Fruit fly (Drosophila melanogaster) whole organism, embryonic: ENCODE results near the gene mRpS31.

Experiments
- Bgb ChIP-seq: fragments of 200-800 bp; sonication (Bioruptor generic); IDR thresholded peaks from 2 replicates; pipeline ENCODE4 v1.3.6; 2022; ENCODE audit warnings: missing biosample characterization, missing genetic modification characterization; ENCODE audit not compliant: partially characterized antibody
- Blimp-1 ChIP-seq: fragments of 200-800 bp; sonication (Bioruptor generic); optimal IDR thresholded peaks from 3 replicates; lab custom pipeline; 2018; ENCODE audit warnings: missing biosample characterization, missing genetic modification characterization, mild to moderate bottlenecking, moderate library complexity, missing genetic modification reagents
- CG10654 ChIP-seq: fragments of 200-800 bp; sonication (Bioruptor generic); optimal IDR thresholded peaks from 2 replicates; lab custom pipeline; 2016; ENCODE audit warnings: missing biosample characterization, missing genetic modification characterization
- CG11085 ChIP-seq: fragments of 200-800 bp; sonication (Bioruptor generic); IDR thresholded peaks from 2 replicates; pipeline ENCODE4 v1.3.6; 2022; ENCODE audit warnings: missing biosample characterization, missing genetic modification characterization
- CG14050 ChIP-seq: fragments of 200-800 bp; sonication (Bioruptor generic); IDR thresholded peaks from 3 replicates; pipeline ENCODE4 v1.3.6; 2022; ENCODE audit warnings: missing biosample characterization, missing genetic modification characterization
- CG1603 ChIP-seq: fragments of 200-800 bp; sonication (Bioruptor generic); optimal IDR thresholded peaks from 2 replicates; lab custom pipeline; 2019; ENCODE audit warnings: missing biosample characterization, mild to moderate bottlenecking, missing genetic modification characterization, moderate library complexity
- CG17568 ChIP-seq: fragments of 200-800 bp; sonication (Bioruptor generic); optimal IDR thresholded peaks from 2 replicates; lab custom pipeline; 2018; ENCODE audit warnings: missing biosample characterization, mild to moderate bottlenecking, missing genetic modification characterization, moderate library complexity
- CG2120 ChIP-seq: fragments of 200-800 bp; sonication (Bioruptor generic); optimal IDR thresholded peaks from 3 replicates; lab custom pipeline; 2016; ENCODE audit warnings: missing biosample characterization, missing genetic modification characterization
- CG31441 ChIP-seq: fragments of 200-800 bp; sonication (Bioruptor generic); IDR thresholded peaks from 2 replicates; pipeline ENCODE4 v1.3.6; 2022; ENCODE audit warnings: missing biosample characterization, missing genetic modification characterization
- CG4424 ChIP-seq: fragments of 200-800 bp; sonication (Bioruptor generic); optimal IDR thresholded peaks from 3 replicates; lab custom pipeline; 2016; ENCODE audit warnings: missing biosample characterization, missing genetic modification characterization
- CG4820 ChIP-seq: fragments of 200-800 bp; sonication (Bioruptor generic); optimal IDR thresholded peaks from 3 replicates; lab custom pipeline; 2016; ENCODE audit warnings: missing biosample characterization, missing genetic modification characterization
- CG6654 ChIP-seq: fragments of 200-800 bp; sonication (Bioruptor generic); optimal IDR thresholded peaks from 2 replicates; lab custom pipeline; 2017; ENCODE audit warnings: missing biosample characterization, mild to moderate bottlenecking, missing genetic modification characterization
- CG7745 ChIP-seq: fragments of 200-800 bp; sonication (Bioruptor generic); optimal IDR thresholded peaks from 2 replicates; lab custom pipeline; 2018; ENCODE audit warnings: missing biosample characterization, mild to moderate bottlenecking, missing genetic modification characterization, moderate library complexity
- CG7963 ChIP-seq: fragments of 200-800 bp; sonication (Bioruptor generic); IDR thresholded peaks from 3 replicates; pipeline ENCODE4 v1.3.6; 2022; ENCODE audit warnings: missing biosample characterization, missing genetic modification characterization; ENCODE audit not compliant: partially characterized antibody
- CG8089 ChIP-seq: fragments of 200-800 bp; sonication (Bioruptor generic); optimal IDR thresholded peaks from 3 replicates; lab custom pipeline; 2016; ENCODE audit warnings: missing biosample characterization, missing genetic modification characterization
- CG8359 ChIP-seq: fragments of 200-800 bp; sonication (Bioruptor generic); optimal IDR thresholded peaks from 2 replicates; lab custom pipeline; 2017; ENCODE audit warnings: missing biosample characterization, mild to moderate bottlenecking, missing genetic modification characterization, borderline replicate concordance
- CG9797 ChIP-seq: fragments of 200-800 bp; sonication (Bioruptor generic); optimal IDR thresholded peaks from 3 replicates; lab custom pipeline; 2018; ENCODE audit warnings: missing biosample characterization, mild to moderate bottlenecking, missing genetic modification characterization
- CHES-1-like ChIP-seq: fragments of 200-800 bp; sonication (Bioruptor generic); optimal IDR thresholded peaks from 2 replicates; lab custom pipeline; 2016; ENCODE audit warnings: missing biosample characterization, missing genetic modification characterization
- CoRest ChIP-seq: fragments of 200-800 bp; sonication (Bioruptor generic); optimal IDR thresholded peaks from 3 replicates; lab custom pipeline; 2018; ENCODE audit warnings: missing biosample characterization, mild to moderate bottlenecking, missing genetic modification characterization, moderate library complexity
- Dek ChIP-seq: fragments of 200-800 bp; sonication (Bioruptor generic); optimal IDR thresholded peaks from 3 replicates; lab custom pipeline; 2019; ENCODE audit warnings: missing biosample characterization, mild to moderate bottlenecking, missing genetic modification characterization, moderate library complexity
- Dll ChIP-seq: fragments of 200-800 bp; sonication (Bioruptor generic); IDR thresholded peaks from 4 replicates; pipeline ENCODE4 v1.3.6; 2022; ENCODE audit warnings: missing biosample characterization, missing genetic modification characterization; ENCODE audit not compliant: partially characterized antibody
- ERR ChIP-seq: fragments of 200-800 bp; sonication (Bioruptor generic); optimal IDR thresholded peaks from 2 replicates; lab custom pipeline; 2016; ENCODE audit warnings: missing biosample characterization, missing genetic modification characterization
- Ets65A ChIP-seq: fragments of 200-800 bp; sonication (Bioruptor generic); peaks from one replicate; lab custom pipeline; 2016; ENCODE audit warnings: missing biosample characterization, missing genetic modification characterization
- Ets97D ChIP-seq: fragments of 200-800 bp; sonication (Bioruptor generic); optimal IDR thresholded peaks from 3 replicates; lab custom pipeline; 2016; ENCODE audit warnings: missing biosample characterization, missing genetic modification characterization
- H2.0 ChIP-seq: fragments of 200-800 bp; sonication (Bioruptor generic); IDR thresholded peaks from 2 replicates; pipeline ENCODE4 v1.3.6; 2022; ENCODE audit warnings: missing biosample characterization, missing genetic modification characterization
- Hr3 ChIP-seq: fragments of 200-800 bp; sonication (Bioruptor generic); optimal IDR thresholded peaks from 3 replicates; lab custom pipeline; 2016; ENCODE audit warnings: missing biosample characterization, missing genetic modification characterization
- Hsf ChIP-seq: fragments of 200-800 bp; sonication (Bioruptor generic); optimal IDR thresholded peaks from 3 replicates; lab custom pipeline; 2016; ENCODE audit warnings: missing biosample characterization, missing genetic modification characterization
- Kr ChIP-seq: fragments of 200-800 bp; sonication (Bioruptor generic); optimal IDR thresholded peaks from 2 replicates; lab custom pipeline; 2017; ENCODE audit warnings: missing biosample characterization, mild to moderate bottlenecking, missing genetic modification characterization
- MBD-R2 ChIP-seq: fragments of 200-800 bp; sonication (Bioruptor generic); IDR thresholded peaks from 2 replicates; pipeline ENCODE4 v1.3.6; 2022; ENCODE audit warnings: missing biosample characterization, missing genetic modification characterization
- NfI ChIP-seq: fragments of 200-800 bp; sonication (Bioruptor generic); optimal IDR thresholded peaks from 3 replicates; lab custom pipeline; 2018; ENCODE audit warnings: missing biosample characterization, mild to moderate bottlenecking, missing genetic modification characterization, moderate library complexity
- Scr ChIP-seq: fragments of 200-800 bp; sonication (Bioruptor generic); IDR thresholded peaks from 2 replicates; pipeline ENCODE4 v1.3.6; 2022; ENCODE audit warnings: missing biosample characterization, missing genetic modification characterization; ENCODE audit not compliant: partially characterized antibody
- Spps ChIP-seq: fragments of 200-800 bp; sonication (Bioruptor generic); optimal IDR thresholded peaks from 2 replicates; lab custom pipeline; 2018; ENCODE audit warnings: missing biosample characterization, mild to moderate bottlenecking, missing genetic modification characterization
- Xbp1 ChIP-seq: fragments of 200-800 bp; sonication (Bioruptor generic); optimal IDR thresholded peaks from 3 replicates; lab custom pipeline; 2016; ENCODE audit warnings: missing biosample characterization, mild to moderate bottlenecking, missing genetic modification characterization
- ase ChIP-seq: fragments of 200-800 bp; sonication (Bioruptor generic); IDR thresholded peaks from 3 replicates; pipeline ENCODE4 v1.3.6; 2022; ENCODE audit warnings: missing biosample characterization, missing genetic modification characterization
- bbx ChIP-seq: fragments of 200-800 bp; sonication (Bioruptor generic); IDR thresholded peaks from 2 replicates; pipeline ENCODE4 v1.3.6; 2022; ENCODE audit warnings: missing biosample characterization, missing genetic modification characterization; ENCODE audit not compliant: partially characterized antibody
- bsh ChIP-seq, 2 experiments: fragments of 200-800 bp; sonication (Bioruptor generic); optimal IDR thresholded peaks; 2 replicates each; lab custom pipeline; 2017 to 2018; ENCODE audit warnings: mild to moderate bottlenecking in 2 of 2, missing biosample characterization in 2 of 2, missing genetic modification characterization in 2 of 2, moderate library complexity in 1 of 2
- crol ChIP-seq: fragments of 200-800 bp; sonication (Bioruptor generic); IDR thresholded peaks from 2 replicates; pipeline ENCODE4 v1.3.6; 2022; ENCODE audit warnings: missing biosample characterization, missing genetic modification characterization
- fd102C ChIP-seq: fragments of 200-800 bp; sonication (Bioruptor generic); optimal IDR thresholded peaks from 2 replicates; lab custom pipeline; 2018; ENCODE audit warnings: missing biosample characterization, mild to moderate bottlenecking, missing genetic modification characterization, moderate library complexity
- insv ChIP-seq, 2 experiments: fragments of 200-800 bp; sonication (Bioruptor generic); optimal IDR thresholded peaks; 3 replicates each; lab custom pipeline; 2016 to 2018; ENCODE audit warnings: missing biosample characterization in 2 of 2, missing genetic modification characterization in 2 of 2
- inv ChIP-seq: fragments of 200-800 bp; sonication (Bioruptor generic); IDR thresholded peaks from 2 replicates; pipeline ENCODE4 v1.3.6; 2022; ENCODE audit warnings: missing biosample characterization, missing genetic modification characterization; ENCODE audit not compliant: partially characterized antibody
- kay ChIP-seq: fragments of 200-800 bp; sonication (Bioruptor generic); optimal IDR thresholded peaks from 2 replicates; lab custom pipeline; 2016; ENCODE audit warnings: missing biosample characterization, missing genetic modification characterization
- lbe ChIP-seq: fragments of 200-800 bp; sonication (Bioruptor generic); optimal IDR thresholded peaks from 2 replicates; lab custom pipeline; 2016; ENCODE audit warnings: missing biosample characterization, mild to moderate bottlenecking, missing genetic modification characterization
- mam ChIP-seq: fragments of 200-800 bp; sonication (Bioruptor generic); optimal IDR thresholded peaks from 3 replicates; lab custom pipeline; 2016; ENCODE audit warnings: missing biosample characterization, missing genetic modification characterization
- odd ChIP-seq: fragments of 200-800 bp; sonication (Bioruptor generic); optimal IDR thresholded peaks from 2 replicates; lab custom pipeline; 2017; ENCODE audit warnings: missing biosample characterization, mild to moderate bottlenecking, missing genetic modification characterization
- otp ChIP-seq: fragments of 200-800 bp; sonication (Bioruptor generic); IDR thresholded peaks from 3 replicates; pipeline ENCODE4, ENCODE4 v1.3.6; 2022; ENCODE audit warnings: missing biosample characterization, missing genetic modification characterization
- p53 ChIP-seq: fragments of 200-800 bp; sonication (Bioruptor generic); optimal IDR thresholded peaks from 2 replicates; lab custom pipeline; 2016; ENCODE audit warnings: missing biosample characterization, missing genetic modification characterization
- pros ChIP-seq: fragments of 200-800 bp; sonication (Bioruptor generic); optimal IDR thresholded peaks from 3 replicates; lab custom pipeline; 2019; ENCODE audit warnings: missing biosample characterization, mild to moderate bottlenecking, missing genetic modification characterization, moderate library complexity
- pzg ChIP-seq: fragments of 200-800 bp; sonication (Bioruptor generic); optimal IDR thresholded peaks from 3 replicates; lab custom pipeline; 2018; ENCODE audit warnings: missing biosample characterization, mild to moderate bottlenecking, missing genetic modification characterization, moderate library complexity
- rib ChIP-seq: fragments of 200-800 bp; sonication (Bioruptor generic); IDR thresholded peaks from 2 replicates; pipeline ENCODE4 v1.3.6; 2022; ENCODE audit warnings: missing biosample characterization, missing genetic modification characterization
- tio ChIP-seq: fragments of 200-800 bp; sonication (Bioruptor generic); optimal IDR thresholded peaks from 2 replicates; lab custom pipeline; 2017; ENCODE audit warnings: missing biosample characterization, missing genetic modification characterization, inconsistent platforms

The mRpS31 gene

DNA sequence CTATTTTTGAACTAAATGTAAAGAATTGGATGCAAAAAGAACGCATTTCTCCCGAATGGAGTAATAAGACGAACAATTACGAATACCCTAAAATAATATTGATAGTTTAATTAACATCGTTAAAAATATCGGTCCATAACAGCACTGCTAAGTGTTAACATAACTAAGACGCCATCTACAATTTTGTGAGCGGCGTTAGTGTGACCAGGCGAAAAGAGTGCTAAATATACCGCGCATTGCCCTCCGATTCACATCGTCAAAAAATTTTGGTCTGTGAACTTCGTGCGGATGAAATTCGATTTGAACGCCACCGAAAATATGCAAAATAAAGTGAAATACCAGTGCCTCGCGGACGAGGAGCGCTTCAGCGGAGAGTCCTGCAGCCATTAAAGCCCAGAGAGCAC, 46.7 kb downstream of the mRpS31 start, which contains the start of gene Mbs (continued):
- TF ChIP-seq inv (GFP tag; lab: Robert Waterston, UW), result peak; percentile 24; the same call in 1 of the 2 replicates
- TF ChIP-seq CG7963, result peak; percentile 22; the same call in 1 of the 3 replicates
- TF ChIP-seq Dll (GFP tag; lab: Robert Waterston, UW), result peak; percentile 10; the same call in 3 of the 4 replicates
- no peak for TF ChIP-seq Spps
- no peak for TF ChIP-seq fd102C (GFP tag; lab: Kevin White, UChicago)
- no peak for TF ChIP-seq Blimp-1 (GFP tag; lab: Kevin White, UChicago)
- TF ChIP-seq CG8089 (GFP tag; lab: Kevin White, UChicago), result no peak
- TF ChIP-seq CG6654 (GFP tag; lab: Kevin White, UChicago), result no peak
- TF ChIP-seq CG2120 (GFP tag; lab: Kevin White, UChicago), result no peak
- TF ChIP-seq Dek (tag; lab: Kevin White, UChicago), result peak; percentile 1
- no peak for TF ChIP-seq CoRest
- TF ChIP-seq Ets65A (GFP tag; lab: Kevin White, UChicago), result no peak
- no peak for TF ChIP-seq kay (GFP tag; lab: Kevin White, UChicago)
- TF ChIP-seq CG4424 (GFP tag; lab: Kevin White, UChicago), result no peak
- TF ChIP-seq CHES-1-like, result no peak
- TF ChIP-seq ERR (GFP tag; lab: Kevin White, UChicago), result peak; percentile 1
- TF ChIP-seq odd (GFP tag; lab: Kevin White, UChicago), result no peak
- TF ChIP-seq Bgb (GFP tag; lab: Robert Waterston, UW), result peak; percentile 66
- no peak for TF ChIP-seq pros (GFP tag; lab: Kevin White, UChicago)
- TF ChIP-seq MBD-R2 (GFP tag; lab: Robert Waterston, UW), result peak; percentile 25; the same call in 1 of the 2 replicates
- peak; percentile 72 for TF ChIP-seq CG1603 (tag; lab: Kevin White, UChicago)
- TF ChIP-seq p53 (GFP tag; lab: Kevin White, UChicago), result no peak
- TF ChIP-seq CG11085 (GFP tag; lab: Robert Waterston, UW), result no peak
- TF ChIP-seq CG9797 (GFP tag; lab: Kevin White, UChicago), result peak; percentile 85
- TF ChIP-seq CG4820 (GFP tag; lab: Kevin White, UChicago), result no peak
- TF ChIP-seq otp (GFP tag; lab: Robert Waterston, UW), result no peak
- peak in 1 of 2 experiments; percentile 41 for TF ChIP-seq insv (GFP tag; optimal IDR thresholded peaks at IDR 0.05; lab: Kevin White, UChicago)
- no peak for TF ChIP-seq CG10654
- no peak for TF ChIP-seq CG17568 (GFP tag; lab: Kevin White, UChicago)
- no peak for TF ChIP-seq Xbp1 (GFP tag; lab: Kevin White, UChicago)
- TF ChIP-seq mam (GFP tag; lab: Kevin White, UChicago), result no peak
- TF ChIP-seq Hr3 (GFP tag; lab: Kevin White, UChicago), result no peak
- peak; percentile 71 for TF ChIP-seq bbx (GFP tag; lab: Robert Waterston, UW)
- TF ChIP-seq Hsf (GFP tag; lab: Kevin White, UChicago), result no peak
- no peak for TF ChIP-seq H2.0 (GFP tag; lab: Robert Waterston, UW)
- TF ChIP-seq CG31441 (GFP tag; lab: Robert Waterston, UW), result no peak; the same call in 1 of the 2 replicates
- no peak for TF ChIP-seq NfI (GFP tag; lab: Kevin White, UChicago)
- peak; percentile 65 for TF ChIP-seq Scr (GFP tag; lab: Robert Waterston, UW)
- TF ChIP-seq CG7745 (tag; lab: Kevin White, UChicago), result peak; percentile 69
- peak; percentile 27 for TF ChIP-seq Ets97D (GFP tag; lab: Kevin White, UChicago)
- TF ChIP-seq bsh (GFP tag; optimal IDR thresholded peaks at IDR 0.05; lab: Kevin White, UChicago), result peak in 1 of 2 experiments; percentile 22
- no peak for TF ChIP-seq tio
- no peak for TF ChIP-seq CG8359 (GFP tag; lab: Kevin White, UChicago)
- TF ChIP-seq ase (GFP tag; lab: Robert Waterston, UW), result no peak
- no peak for TF ChIP-seq lbe (GFP tag; lab: Kevin White, UChicago)
- TF ChIP-seq crol (GFP tag; lab: Robert Waterston, UW), result no peak
- no peak for TF ChIP-seq rib (GFP tag; lab: Robert Waterston, UW)
- TF ChIP-seq Kr (GFP tag; lab: Kevin White, UChicago), result no peak
- peak; percentile 80 for TF ChIP-seq pzg (GFP tag; lab: Kevin White, UChicago)
- TF ChIP-seq CG14050, result no peak
